Worm (Caenorhabditis elegans): ENCODE measurements around the gene Y44A6D.1.
A peak's percentile ranks its signal among the peaks of the same experiment; 100 is the strongest.

The Y44A6D.1 gene

ce11 chrV:20776761-20777160 is 13.1 kb downstream of the Y44A6D.1 start (continued):
- TF ChIP-seq nhr-48 (tag; optimal IDR thresholded peaks at IDR 0.05) = peak; percentile 1
- no peak for TF ChIP-seq F49E8.2 (tag; optimal IDR thresholded peaks at IDR 0.05; ENCODE audit: borderline replicate concordance)
- peak; percentile 16 for TF ChIP-seq pqm-1 (tag; optimal IDR thresholded peaks at IDR 0.05)
- TF ChIP-seq dve-1 (tag; optimal IDR thresholded peaks at IDR 0.05; ENCODE audit: insufficient read depth) = peak; percentile 53
- TF ChIP-seq F37D6.2 (tag; optimal IDR thresholded peaks at IDR 0.05) = no peak
- peak; percentile 84 for TF ChIP-seq hlh-30 (tag; optimal IDR thresholded peaks at IDR 0.05; ENCODE audit: insufficient read depth)
- TF ChIP-seq hmg-1.1 (GFP tag; IDR thresholded peaks at IDR 0.05) = peak; percentile 70
- no peak for TF ChIP-seq zip-2 (tag; optimal IDR thresholded peaks at IDR 0.05)
- peak; percentile 84 for TF ChIP-seq aha-1 (tag)
- no peak for TF ChIP-seq vab-7 (GFP tag; IDR thresholded peaks at IDR 0.05)
- no peak for TF ChIP-seq zfp-2 (tag; optimal IDR thresholded peaks at IDR 0.05)
- TF ChIP-seq T26A8.4 (GFP tag; IDR thresholded peaks at IDR 0.05) = peak; percentile 14; the same call in 1 of the 2 replicates
- TF ChIP-seq egl-43 (GFP tag; IDR thresholded peaks at IDR 0.05) = 0 out of 2 replicates have a peak, but pooled peaks have one; percentile 44
- TF ChIP-seq cey-2 (tag; optimal IDR thresholded peaks at IDR 0.05; ENCODE audit: borderline replicate concordance, insufficient read depth) = no peak
- peak; percentile 81 for TF ChIP-seq nhr-28 (tag; optimal IDR thresholded peaks at IDR 0.05)
- peak; percentile 64 for TF ChIP-seq nhr-77 (tag; optimal IDR thresholded peaks at IDR 0.05)
- peak; percentile 73 for TF ChIP-seq ctbp-1 (GFP tag; IDR thresholded peaks at IDR 0.05)
- peak; percentile 61 for TF ChIP-seq mes-2 (tag; optimal IDR thresholded peaks at IDR 0.05; ENCODE audit: poor library complexity, severe bottlenecking)
- TF ChIP-seq sdz-12 (GFP tag; optimal IDR thresholded peaks at IDR 0.05) = no peak
- TF ChIP-seq lin-13 (GFP tag; optimal IDR thresholded peaks at IDR 0.05) = peak; percentile 10
- no peak for TF ChIP-seq R02D3.7 (tag; optimal IDR thresholded peaks at IDR 0.05)
- peak; percentile 29; the same call in 1 of the 2 replicates for TF ChIP-seq tra-1 (GFP tag; IDR thresholded peaks at IDR 0.05)
- TF ChIP-seq nhr-11 (tag; optimal IDR thresholded peaks at IDR 0.05) = peak; percentile 73
- 0 out of 2 replicates have a peak, but pooled peaks have one; percentile 30 for TF ChIP-seq arid-1 (GFP tag; conservative IDR thresholded peaks at IDR 0.05)
- peak; percentile 40; the same call in 1 of the 2 replicates for TF ChIP-seq lim-7 (GFP tag; IDR thresholded peaks at IDR 0.05)
- no peak for TF ChIP-seq dpl-1 (GFP tag; optimal IDR thresholded peaks at IDR 0.05)
- TF ChIP-seq hlh-11 (tag; optimal IDR thresholded peaks at IDR 0.05) = peak; percentile 77
- TF ChIP-seq snpc-1.2 (GFP tag; IDR thresholded peaks at IDR 0.05) = no peak
- TF ChIP-seq unc-62 (GFP tag; optimal IDR thresholded peaks at IDR 0.05 in 1 of 2) = peak in 1 of 2 experiments; percentile 74
- no peak for TF ChIP-seq unc-62 (tag; optimal IDR thresholded peaks at IDR 0.05)
- no peak for TF ChIP-seq saeg-2 (GFP tag; IDR thresholded peaks at IDR 0.05)
- TF ChIP-seq lsy-2 (tag; optimal IDR thresholded peaks at IDR 0.05) = peak; percentile 48 to 64
- no peak for TF ChIP-seq pha-4 (GFP tag; IDR thresholded peaks at IDR 0.05)
- peak; percentile 100 for TF ChIP-seq pha-4 (tag; optimal IDR thresholded peaks at IDR 0.05)
- TF ChIP-seq nhr-6 (tag; optimal IDR thresholded peaks at IDR 0.05) = no peak
- TF ChIP-seq ztf-7 (tag; optimal IDR thresholded peaks at IDR 0.05) = no peak
- no peak for TF ChIP-seq nhr-102 (tag; optimal IDR thresholded peaks at IDR 0.05)

- no peak for TF ChIP-seq dmd-8 (GFP tag; IDR thresholded peaks at IDR 0.05)
- TF ChIP-seq tra-1 (GFP tag; IDR thresholded peaks at IDR 0.05) = no peak
- TF ChIP-seq lin-29 (GFP tag; IDR thresholded peaks at IDR 0.05) = no peak
- peak; percentile 25 for TF ChIP-seq nhr-28 (tag; optimal IDR thresholded peaks at IDR 0.05)
- TF ChIP-seq daf-16 (GFP tag; optimal IDR thresholded peaks at IDR 0.05) = no peak
- TF ChIP-seq daf-16 (tag; optimal IDR thresholded peaks at IDR 0.05) = peak; percentile 11
- TF ChIP-seq Y5F2A.4 (GFP tag; optimal IDR thresholded peaks at IDR 0.05) = no peak
- no peak for TF ChIP-seq ZK337.2 (GFP tag; IDR thresholded peaks at IDR 0.05)
- no peak for TF ChIP-seq fos-1 (tag; optimal IDR thresholded peaks at IDR 0.05)
- peak in 1 of 2 experiments; percentile 84 for TF ChIP-seq unc-62 (GFP tag; optimal IDR thresholded peaks at IDR 0.05 in 1 of 2)
- no peak for TF ChIP-seq unc-62 (tag; optimal IDR thresholded peaks at IDR 0.05)
- TF ChIP-seq R02D3.7 (tag; optimal IDR thresholded peaks at IDR 0.05) = no peak
- TF ChIP-seq T20F7.1 (GFP tag; optimal IDR thresholded peaks at IDR 0.05) = no peak
- TF ChIP-seq hlh-30 (tag; optimal IDR thresholded peaks at IDR 0.05; ENCODE audit: insufficient read depth) = peak; percentile 29
- no peak for TF ChIP-seq lin-15B (tag; optimal IDR thresholded peaks at IDR 0.05)
- TF ChIP-seq dve-1 (tag; optimal IDR thresholded peaks at IDR 0.05; ENCODE audit: insufficient read depth) = peak; percentile 11
These were observed 14.6 kb downstream of the Y44A6D.1 start, which contains the start of gene F38A6.4 for ce11 chrV:20775269-20775668. F38A6.4 (minus strand) TSS chrV:20775369.
